Fruit fly (Drosophila melanogaster) whole organism, embryonic: ENCODE results near the gene Bub1.

ENCODE experiments used
- Atf3 ChIP-seq: fragments of 200-800 bp; sonication (Bioruptor generic); optimal IDR thresholded peaks from 3 replicates; lab custom pipeline; 2016; ENCODE audit warnings: missing biosample characterization, missing genetic modification characterization
- Awh ChIP-seq: fragments of 200-800 bp; sonication (Bioruptor generic); IDR thresholded peaks from 2 replicates; pipeline ENCODE4, ENCODE4 v1.3.6; 2022; ENCODE audit warnings: missing biosample characterization, missing genetic modification characterization
- Bteb2 ChIP-seq: fragments of 200-800 bp; sonication (Bioruptor generic); optimal IDR thresholded peaks from 2 replicates; lab custom pipeline; 2016; ENCODE audit warnings: missing biosample characterization, missing genetic modification characterization
- CG1024 ChIP-seq: fragments of 200-800 bp; sonication (Bioruptor generic); IDR thresholded peaks from 2 replicates; pipeline ENCODE4 v1.3.6; 2022; ENCODE audit warnings: missing biosample characterization, missing genetic modification characterization
- CG11560 ChIP-seq: fragments of 200-800 bp; sonication (Bioruptor generic); IDR thresholded peaks from 3 replicates; pipeline ENCODE4 v1.3.6; 2022; ENCODE audit warnings: missing biosample characterization, missing genetic modification characterization
- CG11723 ChIP-seq: fragments of 200-800 bp; sonication (Bioruptor generic); optimal IDR thresholded peaks from 2 replicates; lab custom pipeline; 2017; ENCODE audit warnings: missing biosample characterization, mild to moderate bottlenecking, missing genetic modification characterization
- CG12071 ChIP-seq: fragments of 200-800 bp; sonication (Bioruptor generic); optimal IDR thresholded peaks from 3 replicates; lab custom pipeline; 2018; ENCODE audit warnings: missing biosample characterization, mild to moderate bottlenecking, missing genetic modification characterization
- CG16815 ChIP-seq: fragments of 200-800 bp; sonication (Bioruptor generic); optimal IDR thresholded peaks from 3 replicates; lab custom pipeline; 2017; ENCODE audit warnings: missing biosample characterization, mild to moderate bottlenecking, missing genetic modification characterization
- CG17612 ChIP-seq: fragments of 200-800 bp; sonication (Bioruptor generic); IDR thresholded peaks from 2 replicates; pipeline ENCODE4 v1.3.6; 2022; ENCODE audit warnings: missing biosample characterization, missing genetic modification characterization
- CG17802 ChIP-seq: fragments of 200-800 bp; sonication (Bioruptor generic); optimal IDR thresholded peaks from 2 replicates; lab custom pipeline; 2018; ENCODE audit warnings: missing biosample characterization, mild to moderate bottlenecking, missing genetic modification characterization, moderate library complexity
- CG34376 ChIP-seq: fragments of 200-800 bp; sonication (Bioruptor generic); optimal IDR thresholded peaks from 2 replicates; lab custom pipeline; 2018; ENCODE audit warnings: missing biosample characterization, mild to moderate bottlenecking, missing genetic modification characterization
- CG3838 ChIP-seq: fragments of 200-800 bp; sonication (Bioruptor generic); optimal IDR thresholded peaks from 3 replicates; lab custom pipeline; 2016; ENCODE audit warnings: missing biosample characterization, missing genetic modification characterization
- CG3847 ChIP-seq: fragments of 200-800 bp; sonication (Bioruptor generic); IDR thresholded peaks from 2 replicates; pipeline ENCODE4 v1.3.6; 2022; ENCODE audit warnings: missing biosample characterization, missing genetic modification characterization
- CG4404 ChIP-seq: fragments of 200-800 bp; sonication (Bioruptor generic); IDR thresholded peaks from 2 replicates; pipeline ENCODE4 v1.3.6; 2022; ENCODE audit warnings: missing biosample characterization, missing genetic modification characterization
- CG5245 ChIP-seq: fragments of 200-800 bp; sonication (Bioruptor generic); optimal IDR thresholded peaks from 3 replicates; lab custom pipeline; 2016; ENCODE audit warnings: missing biosample characterization, missing genetic modification characterization
- CG6254 ChIP-seq: fragments of 200-800 bp; sonication (Bioruptor generic); optimal IDR thresholded peaks from 3 replicates; lab custom pipeline; 2017; ENCODE audit warnings: mild to moderate bottlenecking, missing biosample characterization, missing genetic modification reagents, missing genetic modification characterization
- CG8359 ChIP-seq: fragments of 200-800 bp; sonication (Bioruptor generic); optimal IDR thresholded peaks from 2 replicates; lab custom pipeline; 2017; ENCODE audit warnings: missing biosample characterization, mild to moderate bottlenecking, missing genetic modification characterization, borderline replicate concordance
- Chrac-16 ChIP-seq: fragments of 200-800 bp; sonication (Bioruptor generic); optimal IDR thresholded peaks from 3 replicates; lab custom pipeline; 2016; ENCODE audit warnings: missing biosample characterization, missing genetic modification characterization
- CkIIα-i1 ChIP-seq: fragments of 200-800 bp; sonication (Bioruptor generic); IDR thresholded peaks from 2 replicates; pipeline ENCODE4 v1.3.6; 2022; ENCODE audit warnings: missing biosample characterization, missing genetic modification characterization
- Dad ChIP-seq: fragments of 200-800 bp; sonication (Bioruptor generic); optimal IDR thresholded peaks from 3 replicates; lab custom pipeline; 2016; ENCODE audit warnings: missing biosample characterization, missing genetic modification characterization
- Drgx ChIP-seq: fragments of 200-800 bp; sonication (Bioruptor generic); IDR thresholded peaks from 2 replicates; pipeline ENCODE4 v1.3.6; 2022; ENCODE audit warnings: missing biosample characterization, missing genetic modification characterization
- Ets65A ChIP-seq: fragments of 200-800 bp; sonication (Bioruptor generic); peaks from one replicate; lab custom pipeline; 2016; ENCODE audit warnings: missing biosample characterization, missing genetic modification characterization
- Ets97D ChIP-seq: fragments of 200-800 bp; sonication (Bioruptor generic); optimal IDR thresholded peaks from 3 replicates; lab custom pipeline; 2016; ENCODE audit warnings: missing biosample characterization, missing genetic modification characterization
- Gug ChIP-seq: fragments of 200-800 bp; sonication (Bioruptor generic); IDR thresholded peaks from 4 replicates; pipeline ENCODE4 v1.3.6; 2022; ENCODE audit warnings: missing biosample characterization, missing genetic modification characterization
- Kr ChIP-seq: fragments of 200-800 bp; sonication (Bioruptor generic); optimal IDR thresholded peaks from 2 replicates; lab custom pipeline; 2017; ENCODE audit warnings: missing biosample characterization, mild to moderate bottlenecking, missing genetic modification characterization
- Mrtf ChIP-seq: fragments of 200-800 bp; sonication (Bioruptor generic); IDR thresholded peaks from 3 replicates; pipeline ENCODE4 v1.3.6; 2022; ENCODE audit warnings: missing biosample characterization, missing genetic modification characterization
- NC2β ChIP-seq: fragments of 200-800 bp; sonication (Bioruptor generic); optimal IDR thresholded peaks from 2 replicates; lab custom pipeline; 2016; ENCODE audit warnings: missing biosample characterization, missing genetic modification characterization
- Poxn ChIP-seq: fragments of 200-800 bp; sonication (Bioruptor generic); IDR thresholded peaks from 2 replicates; pipeline ENCODE4 v1.3.6; 2022; ENCODE audit warnings: missing biosample characterization, missing genetic modification characterization
- Trl ChIP-seq, 3 experiments: fragments of >200 bp in 2 of 3; fragments of 200-800 bp in 1 of 3; sonication (Bioruptor generic) in 1 of 3; optimal IDR thresholded peaks; 2 replicates in 1 of 3; 3 replicates in 2 of 3; lab custom pipeline; 2016 to 2017; ENCODE audit warnings: missing biosample characterization in 1 of 3, missing genetic modification characterization in 1 of 3
- Xrp1 ChIP-seq: fragments of 200-800 bp; sonication (Bioruptor generic); IDR thresholded peaks from 2 replicates; pipeline ENCODE4 v1.3.6; 2022; ENCODE audit warnings: missing biosample characterization, missing genetic modification characterization
- abd-A ChIP-seq: fragments of 200-800 bp; sonication (Bioruptor generic); optimal IDR thresholded peaks from 3 replicates; lab custom pipeline; 2019; ENCODE audit warnings: missing biosample characterization, mild to moderate bottlenecking, missing genetic modification characterization, moderate library complexity
- ara ChIP-seq: fragments of 200-800 bp; sonication (Bioruptor generic); IDR thresholded peaks from 2 replicates; pipeline ENCODE4 v1.3.6; 2022; ENCODE audit warnings: missing biosample characterization, missing genetic modification characterization
- ash1 ChIP-seq: fragments of 200-800 bp; sonication (Bioruptor generic); optimal IDR thresholded peaks from 2 replicates; lab custom pipeline; 2018; ENCODE audit warnings: missing biosample characterization, mild to moderate bottlenecking, missing genetic modification characterization
- bowl ChIP-seq: fragments of 200-800 bp; sonication (Bioruptor generic); IDR thresholded peaks from 2 replicates; pipeline ENCODE4 v1.3.6; 2022; ENCODE audit warnings: missing biosample characterization, missing genetic modification characterization
- br ChIP-seq: fragments of >200 bp; optimal IDR thresholded peaks from 2 replicates; lab custom pipeline; 2017
- chinmo ChIP-seq: fragments of 200-800 bp; sonication (Bioruptor generic); IDR thresholded peaks from 4 replicates; pipeline ENCODE4 v1.3.6; 2022; ENCODE audit warnings: missing biosample characterization, missing genetic modification characterization; ENCODE audit not compliant: partially characterized antibody
- croc ChIP-seq: fragments of 200-800 bp; sonication (Bioruptor generic); conservative IDR thresholded peaks from 3 replicates; pipeline ENCODE4 v1.3.6; 2022; ENCODE audit warnings: missing biosample characterization, missing genetic modification characterization
- crol ChIP-seq: fragments of 200-800 bp; sonication (Bioruptor generic); IDR thresholded peaks from 2 replicates; pipeline ENCODE4 v1.3.6; 2022; ENCODE audit warnings: missing biosample characterization, missing genetic modification characterization
- dimm ChIP-seq: fragments of 200-800 bp; sonication (Bioruptor generic); IDR thresholded peaks from 2 replicates; pipeline ENCODE4 v1.3.6; 2022; ENCODE audit warnings: missing biosample characterization, missing genetic modification characterization
- hbn ChIP-seq: fragments of 200-800 bp; sonication (Bioruptor generic); IDR thresholded peaks from 2 replicates; pipeline ENCODE4 v1.3.6; 2022; ENCODE audit warnings: missing biosample characterization, missing genetic modification characterization; ENCODE audit not compliant: partially characterized antibody
- hth ChIP-seq: fragments of >200 bp; optimal IDR thresholded peaks from 2 replicates; lab custom pipeline; 2017; ENCODE audit warnings: inconsistent platforms
- maf-S ChIP-seq: fragments of 200-800 bp; sonication (Bioruptor generic); optimal IDR thresholded peaks from 2 replicates; lab custom pipeline; 2016; ENCODE audit warnings: missing biosample characterization, missing genetic modification characterization
- mld ChIP-seq: fragments of 200-800 bp; sonication (Bioruptor generic); IDR thresholded peaks from 3 replicates; pipeline ENCODE4 v1.3.6; 2022; ENCODE audit warnings: missing biosample characterization, missing genetic modification characterization; ENCODE audit not compliant: partially characterized antibody
- oc ChIP-seq: fragments of 200-800 bp; sonication (Bioruptor generic); optimal IDR thresholded peaks from 2 replicates; lab custom pipeline; 2018; ENCODE audit warnings: missing biosample characterization, mild to moderate bottlenecking, missing genetic modification characterization, moderate library complexity
- pfk ChIP-seq: fragments of 200-800 bp; sonication (Bioruptor generic); optimal IDR thresholded peaks from 2 replicates; lab custom pipeline; 2018; ENCODE audit warnings: missing biosample characterization, mild to moderate bottlenecking, missing genetic modification characterization, moderate library complexity
- pros ChIP-seq: fragments of 200-800 bp; sonication (Bioruptor generic); optimal IDR thresholded peaks from 3 replicates; lab custom pipeline; 2019; ENCODE audit warnings: missing biosample characterization, mild to moderate bottlenecking, missing genetic modification characterization, moderate library complexity
- repo ChIP-seq: fragments of 200-800 bp; sonication (Bioruptor generic); optimal IDR thresholded peaks from 2 replicates; lab custom pipeline; 2016; ENCODE audit warnings: missing biosample characterization, missing genetic modification characterization
- schlank ChIP-seq: fragments of 200-800 bp; sonication (Bioruptor generic); optimal IDR thresholded peaks from 2 replicates; lab custom pipeline; 2018; ENCODE audit warnings: missing biosample characterization, mild to moderate bottlenecking, missing genetic modification characterization
- slbo ChIP-seq: fragments of 200-800 bp; sonication (Bioruptor generic); IDR thresholded peaks from 2 replicates; pipeline ENCODE4 v1.3.6; 2022; ENCODE audit warnings: missing biosample characterization, missing genetic modification characterization
- so ChIP-seq: fragments of 200-800 bp; sonication (Bioruptor generic); IDR thresholded peaks from 3 replicates; pipeline ENCODE4 v1.3.6; 2022; ENCODE audit warnings: missing biosample characterization, missing genetic modification characterization

The Bub1 gene

DNA sequence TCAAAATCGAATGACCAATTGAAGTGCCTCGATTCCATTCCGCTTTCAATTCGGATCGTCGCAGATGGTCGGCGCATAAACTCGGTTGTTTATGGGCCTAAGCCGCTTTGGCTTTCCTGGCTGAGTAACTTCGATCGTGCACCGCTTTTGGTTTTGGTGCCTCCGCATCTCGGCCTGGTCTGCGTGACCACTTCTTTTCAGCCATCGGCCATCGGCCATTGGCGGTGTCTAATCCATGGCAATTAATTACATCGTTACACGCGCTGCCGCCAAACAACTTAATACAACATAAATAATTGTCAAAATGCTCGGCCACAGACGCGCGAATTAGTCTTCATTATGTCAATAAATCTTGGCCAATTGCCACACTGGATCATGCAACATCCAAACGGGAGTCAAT is 18.4 kb upstream of the Bub1 start:
- no peak for TF ChIP-seq CG3838 (GFP tag; lab: Kevin White, UChicago)
- TF ChIP-seq pfk (GFP tag; lab: Kevin White, UChicago), result no peak
- TF ChIP-seq hbn (GFP tag; lab: Robert Waterston, UW), result no peak
- no peak for TF ChIP-seq Ets97D (GFP tag; lab: Kevin White, UChicago)
- TF ChIP-seq Xrp1 (GFP tag; lab: Robert Waterston, UW), result 0 out of 2 replicates have a peak, but pooled peaks have one; percentile 5
- TF ChIP-seq Awh (GFP tag; lab: Robert Waterston, UW), result no peak
- TF ChIP-seq Trl (optimal IDR thresholded peaks at IDR 0.05; lab: Kevin White, UChicago), result no peak
- no peak for TF ChIP-seq Trl (GFP tag; optimal IDR thresholded peaks at IDR 0.05; lab: Kevin White, UChicago)
- peak; percentile 42 for TF ChIP-seq abd-A (tag; lab: Kevin White, UChicago)
- TF ChIP-seq CG12071 (GFP tag; lab: Kevin White, UChicago), result no peak
- TF ChIP-seq so (GFP tag; lab: Robert Waterston, UW), result no peak
- TF ChIP-seq oc (tag; lab: Kevin White, UChicago), result peak; percentile 93
- no peak for TF ChIP-seq CG6254 (GFP tag; lab: Kevin White, UChicago)
- TF ChIP-seq CG17612 (GFP tag; lab: Robert Waterston, UW), result no peak
- no peak for TF ChIP-seq CG5245
- no peak for TF ChIP-seq croc (GFP tag; lab: Robert Waterston, UW)
- no peak for TF ChIP-seq hth
- TF ChIP-seq CG8359 (GFP tag; lab: Kevin White, UChicago), result peak; percentile 20
- 0 out of 4 replicates have a peak, but pooled peaks have one; percentile 10 for TF ChIP-seq chinmo

DNA sequence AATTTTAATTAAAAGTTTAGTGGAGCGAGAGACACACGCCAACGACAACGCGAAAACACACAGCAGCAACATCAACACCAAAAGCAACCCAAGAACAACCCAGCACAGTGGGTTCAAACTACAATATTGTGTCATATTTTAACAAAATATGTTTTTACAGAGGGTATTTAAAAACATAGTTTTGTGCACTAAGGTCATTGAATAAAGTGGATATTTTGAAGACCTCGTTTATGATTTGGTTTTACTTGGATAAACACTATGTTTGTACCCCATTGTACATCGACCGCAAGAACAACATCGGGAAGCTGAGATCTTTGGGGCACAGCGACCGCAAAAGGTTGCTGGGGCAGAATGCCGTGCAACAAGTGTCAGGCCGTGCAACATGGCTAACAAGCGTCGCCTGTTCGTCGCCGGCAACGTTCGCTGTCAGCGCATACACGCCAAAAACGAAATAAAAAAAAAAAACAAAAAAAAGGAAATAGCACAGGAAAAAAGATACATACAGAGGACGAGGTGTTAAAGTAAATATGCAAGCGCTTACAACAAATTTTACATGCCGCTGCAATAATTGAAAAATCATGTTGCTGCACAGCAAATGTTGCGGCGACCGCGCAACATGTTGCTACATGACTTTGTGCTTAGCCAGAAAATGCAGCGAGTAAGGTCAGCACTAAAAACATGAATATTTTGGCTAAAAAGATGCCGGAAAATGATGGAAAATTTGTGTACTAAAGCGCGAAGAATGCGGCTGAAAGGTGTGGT is 17.3 kb upstream of the Bub1 start:
- no peak for TF ChIP-seq Poxn
- TF ChIP-seq CG1024 (GFP tag; lab: Robert Waterston, UW), result no peak
- no peak for TF ChIP-seq bowl (GFP tag; lab: Robert Waterston, UW)
- no peak for TF ChIP-seq crol (GFP tag; lab: Robert Waterston, UW)
- no peak for TF ChIP-seq dimm
- TF ChIP-seq CG34376, result no peak
- peak; percentile 87 for TF ChIP-seq Drgx (GFP tag; lab: Robert Waterston, UW)
- no peak for TF ChIP-seq hbn (GFP tag; lab: Robert Waterston, UW)
- no peak for TF ChIP-seq schlank (tag; lab: Kevin White, UChicago)
- peak; percentile 43; the same call in 1 of the 2 replicates for TF ChIP-seq CG4404
- TF ChIP-seq slbo (GFP tag; lab: Robert Waterston, UW), result peak; percentile 48; the same call in 1 of the 2 replicates
- TF ChIP-seq CkIIα-i1, result no peak
- no peak for TF ChIP-seq Chrac-16 (GFP tag; lab: Kevin White, UChicago)
- no peak for TF ChIP-seq pros (GFP tag; lab: Kevin White, UChicago)
- TF ChIP-seq CG11560 (tag; lab: Robert Waterston, UW), result no peak
- no peak for TF ChIP-seq Gug (GFP tag; lab: Robert Waterston, UW)
- TF ChIP-seq br (lab: Kevin White, UChicago), result no peak
- no peak for TF ChIP-seq NC2β (GFP tag; lab: Kevin White, UChicago)
- TF ChIP-seq Ets65A (GFP tag; lab: Kevin White, UChicago), result no peak
- TF ChIP-seq Atf3 (GFP tag; lab: Kevin White, UChicago), result no peak
- peak; percentile 62 for TF ChIP-seq ara
- TF ChIP-seq mld (GFP tag; lab: Robert Waterston, UW), result no peak
- TF ChIP-seq CG12071 (GFP tag; lab: Kevin White, UChicago), result no peak
- no peak for TF ChIP-seq Kr (GFP tag; lab: Kevin White, UChicago)
- TF ChIP-seq maf-S (GFP tag; lab: Kevin White, UChicago), result no peak
- no peak for TF ChIP-seq CG3847
- TF ChIP-seq Bteb2 (GFP tag; lab: Kevin White, UChicago), result no peak
- no peak for TF ChIP-seq CG16815 (GFP tag; lab: Kevin White, UChicago)
- no peak for TF ChIP-seq Dad
- no peak for TF ChIP-seq CG17802 (tag; lab: Kevin White, UChicago)
- TF ChIP-seq Mrtf (GFP tag; lab: Robert Waterston, UW), result no peak
- TF ChIP-seq CG11723, result no peak
- TF ChIP-seq ash1 (GFP tag; lab: Kevin White, UChicago), result no peak
- no peak for TF ChIP-seq repo
